Fruit fly (Drosophila melanogaster): ENCODE data around the gene CG14434.

Gene CG14434

DNA sequence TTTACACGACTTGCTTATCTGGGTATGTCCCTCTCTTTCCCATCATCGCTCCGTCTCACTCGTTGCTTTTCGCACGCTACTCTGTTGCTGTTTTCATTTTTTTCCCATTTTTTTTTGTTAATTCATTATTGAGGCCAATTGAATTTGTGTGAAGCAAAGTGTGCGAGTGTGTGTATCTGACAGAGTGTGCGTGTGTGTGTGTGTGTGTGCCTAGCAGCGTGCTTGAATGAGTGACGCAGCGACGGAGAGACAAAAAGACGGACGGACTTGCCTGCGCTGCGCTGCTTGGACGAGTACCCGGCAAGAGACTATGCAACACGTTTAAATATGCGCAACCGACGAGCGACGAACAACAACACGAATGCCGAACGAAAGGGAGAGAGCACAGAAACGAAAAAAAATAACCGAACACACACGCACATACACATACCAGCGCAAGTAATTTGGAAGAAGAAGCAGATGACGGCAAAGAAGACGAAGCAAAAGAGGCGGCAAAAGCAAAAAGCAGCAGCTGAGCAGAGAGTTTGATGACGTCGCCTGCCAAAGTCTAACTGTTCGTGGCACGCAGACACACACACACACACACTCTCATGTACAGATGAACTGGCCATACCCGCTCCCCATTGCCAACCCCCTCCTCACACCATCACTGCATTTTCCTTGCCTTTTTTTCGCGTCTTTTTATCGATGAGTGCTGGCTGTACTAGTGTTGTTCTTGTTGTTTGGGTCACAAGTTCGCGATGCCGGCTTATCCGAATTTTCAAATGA is 4.3 kb downstream of the CG14434 start (continued):
- TF ChIP-seq CG15601 (tag; optimal IDR thresholded peaks at IDR 0.05) = no peak
- TF ChIP-seq klu (GFP tag; IDR thresholded peaks at IDR 0.05) = no peak
- TF ChIP-seq az2 (GFP tag; optimal IDR thresholded peaks at IDR 0.05) = no peak
- TF ChIP-seq chm (GFP tag; IDR thresholded peaks at IDR 0.05) = peak; percentile 29; the same call in 1 of the 2 replicates
- TF ChIP-seq CG1832 (GFP tag; optimal IDR thresholded peaks at IDR 0.05) = peak; percentile 34
- TF ChIP-seq abd-A (tag; optimal IDR thresholded peaks at IDR 0.05) = peak; percentile 92
- no peak for TF ChIP-seq Poxn (GFP tag; IDR thresholded peaks at IDR 0.05)
- peak in 1 of 2 experiments; percentile 42 for TF ChIP-seq Pdp1 (GFP tag; optimal IDR thresholded peaks at IDR 0.05)
- peak; percentile 71 for TF ChIP-seq sd (tag; optimal IDR thresholded peaks at IDR 0.05)
- TF ChIP-seq CG1233 (GFP tag; optimal IDR thresholded peaks at IDR 0.05) = peak; percentile 100
- no peak for TF ChIP-seq ssp (GFP tag; IDR thresholded peaks at IDR 0.05)
- no peak for TF ChIP-seq CG13424 (tag; optimal IDR thresholded peaks at IDR 0.05)
- TF ChIP-seq CG8290 (GFP tag; optimal IDR thresholded peaks at IDR 0.05) = no peak
- peak in 1 of 2 experiments; percentile 39 for TF ChIP-seq CG8290 (tag; optimal IDR thresholded peaks at IDR 0.05)
- peak; percentile 59 for TF ChIP-seq CG3838 (GFP tag; optimal IDR thresholded peaks at IDR 0.05)
- TF ChIP-seq CG15479 (GFP tag; optimal IDR thresholded peaks at IDR 0.05) = peak; percentile 78
- TF ChIP-seq unc-4 (GFP tag; IDR thresholded peaks at IDR 0.05; ENCODE audit: partially characterized antibody) = no peak
- peak in 1 of 3 experiments; percentile 7 for TF ChIP-seq lola (GFP tag; optimal IDR thresholded peaks at IDR 0.05)
- no peak for TF ChIP-seq CG9215 (GFP tag; IDR thresholded peaks at IDR 0.05)
- no peak for TF ChIP-seq CG11560 (tag; IDR thresholded peaks at IDR 0.05)
- TF ChIP-seq CG7987 (GFP tag; optimal IDR thresholded peaks at IDR 0.05) = peak; percentile 24
- TF ChIP-seq CG8478 (optimal IDR thresholded peaks at IDR 0.05) = peak; percentile 70
- no peak for TF ChIP-seq slp2 (GFP tag; optimal IDR thresholded peaks at IDR 0.05)
- no peak for TF ChIP-seq Nf-YA (GFP tag; IDR thresholded peaks at IDR 0.05)
- peak; percentile 78 for TF ChIP-seq CG10209 (GFP tag; optimal IDR thresholded peaks at IDR 0.05)
- TF ChIP-seq D (optimal IDR thresholded peaks at IDR 0.05) = peak; percentile 65
- no peak for TF ChIP-seq D (GFP tag; optimal IDR thresholded peaks at IDR 0.05)
- no peak for TF ChIP-seq CG30431 (GFP tag; optimal IDR thresholded peaks at IDR 0.05)
- peak; percentile 98 for TF ChIP-seq chinmo (GFP tag; IDR thresholded peaks at IDR 0.05; ENCODE audit: partially characterized antibody)
- peak; percentile 6; the same call in 1 of the 2 replicates for TF ChIP-seq CG9932 (GFP tag; IDR thresholded peaks at IDR 0.05)
- peak; percentile 70 for TF ChIP-seq CG13894 (tag; optimal IDR thresholded peaks at IDR 0.05)
- TF ChIP-seq CG4820 (GFP tag; optimal IDR thresholded peaks at IDR 0.05) = no peak
- peak; percentile 71 for TF ChIP-seq CG32772 (GFP tag; IDR thresholded peaks at IDR 0.05)
- TF ChIP-seq CG12769 (tag; optimal IDR thresholded peaks at IDR 0.05) = peak; percentile 46
- peak; percentile 1 for TF ChIP-seq grn (GFP tag; optimal IDR thresholded peaks at IDR 0.05)
- no peak for TF ChIP-seq CG10654 (GFP tag; optimal IDR thresholded peaks at IDR 0.05)
- peak; percentile 70 for TF ChIP-seq pfk (GFP tag; optimal IDR thresholded peaks at IDR 0.05)
- TF ChIP-seq Myb (GFP tag; optimal IDR thresholded peaks at IDR 0.05) = no peak
- peak; percentile 1 for TF ChIP-seq oc (tag; optimal IDR thresholded peaks at IDR 0.05)
- TF ChIP-seq Lpt (GFP tag; optimal IDR thresholded peaks at IDR 0.05) = no peak
- TF ChIP-seq crol (GFP tag; IDR thresholded peaks at IDR 0.05) = peak; percentile 53
- no peak for TF ChIP-seq ham (GFP tag; IDR thresholded peaks at IDR 0.05)
- TF ChIP-seq rib (GFP tag; IDR thresholded peaks at IDR 0.05) = peak; percentile 53; the same call in 1 of the 2 replicates
- TF ChIP-seq tx (GFP tag; optimal IDR thresholded peaks at IDR 0.05) = no peak
- no peak for TF ChIP-seq trh (GFP tag; optimal IDR thresholded peaks at IDR 0.05)
- 0 out of 2 replicates have a peak, but pooled peaks have one; percentile 25 for TF ChIP-seq hbn (GFP tag; IDR thresholded peaks at IDR 0.05; ENCODE audit: partially characterized antibody)
- TF ChIP-seq CG13624 (GFP tag; optimal IDR thresholded peaks at IDR 0.05) = peak; percentile 3
- no peak for TF ChIP-seq Chrac-16 (GFP tag; optimal IDR thresholded peaks at IDR 0.05)
- no peak for TF ChIP-seq hkb (optimal IDR thresholded peaks at IDR 0.05)
- TF ChIP-seq hkb (GFP tag; IDR thresholded peaks at IDR 0.05) = no peak
- no peak for TF ChIP-seq ttk (GFP tag; IDR thresholded peaks at IDR 0.05)
